Fruit fly (Drosophila melanogaster): ENCODE results near the gene Taf3.

The Taf3 gene

DNA sequence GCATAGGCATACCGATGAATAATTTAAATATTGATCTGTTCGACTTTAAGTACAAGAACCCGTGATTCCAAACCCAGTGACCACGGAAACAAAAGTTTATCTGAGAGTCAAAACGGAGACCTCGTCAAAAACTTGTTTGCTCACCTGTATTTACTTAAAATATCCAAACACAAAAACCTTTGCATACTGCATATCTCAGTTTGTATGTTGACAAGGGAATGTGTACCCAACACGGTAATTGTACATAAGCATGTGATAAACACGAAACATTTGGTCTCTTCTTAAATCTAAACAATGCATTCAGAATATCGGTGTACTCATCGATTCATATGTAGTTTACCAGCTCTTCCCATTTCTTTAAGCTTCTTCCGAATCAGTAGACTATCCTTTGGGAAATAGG, 31.1 kb upstream of the Taf3 start (continued):
- TF ChIP-seq CG8388 (GFP tag; optimal IDR thresholded peaks at IDR 0.05): peak; percentile 78
- TF ChIP-seq Chrac-16 (GFP tag; optimal IDR thresholded peaks at IDR 0.05): peak; percentile 33
- TF ChIP-seq Fer3 (tag; optimal IDR thresholded peaks at IDR 0.05): peak; percentile 88
- TF ChIP-seq E2f1 (GFP tag; IDR thresholded peaks at IDR 0.05): no peak; the same call in 1 of the 2 replicates
- TF ChIP-seq ase (GFP tag; IDR thresholded peaks at IDR 0.05): peak; percentile 70; the same call in 1 of the 3 replicates
- TF ChIP-seq D19B (GFP tag; optimal IDR thresholded peaks at IDR 0.05): peak; percentile 52
- TF ChIP-seq cwo (GFP tag; optimal IDR thresholded peaks at IDR 0.05): peak; percentile 73
- TF ChIP-seq CG15514 (GFP tag; optimal IDR thresholded peaks at IDR 0.05): peak; percentile 89
- TF ChIP-seq sob (GFP tag; IDR thresholded peaks at IDR 0.05): no peak; the same call in 1 of the 2 replicates
- peak; percentile 72 for TF ChIP-seq dm (GFP tag; optimal IDR thresholded peaks at IDR 0.05)
- TF ChIP-seq scrt (GFP tag; optimal IDR thresholded peaks at IDR 0.05): peak; percentile 84
- TF ChIP-seq ham (GFP tag; IDR thresholded peaks at IDR 0.05): no peak
- no peak; the same call in 2 of the 3 replicates for TF ChIP-seq croc (GFP tag; conservative IDR thresholded peaks at IDR 0.05)
- peak; percentile 78 for TF ChIP-seq Pdp1 (GFP tag; optimal IDR thresholded peaks at IDR 0.05)
- peak; percentile 92 for TF ChIP-seq Blimp-1 (GFP tag; optimal IDR thresholded peaks at IDR 0.05)
- TF ChIP-seq CG8281 (tag; optimal IDR thresholded peaks at IDR 0.05): peak; percentile 85
- TF ChIP-seq CG30403 (GFP tag; optimal IDR thresholded peaks at IDR 0.05): peak; percentile 62
- TF ChIP-seq crp (GFP tag; optimal IDR thresholded peaks at IDR 0.05): peak in 1 of 2 experiments; percentile 47
- peak; percentile 88 for TF ChIP-seq CG4424 (GFP tag; optimal IDR thresholded peaks at IDR 0.05)
- no peak for TF ChIP-seq CG32772 (GFP tag; IDR thresholded peaks at IDR 0.05)
- TF ChIP-seq Tbp (GFP tag; optimal IDR thresholded peaks at IDR 0.05): no peak
- TF ChIP-seq dan (GFP tag; IDR thresholded peaks at IDR 0.05): no peak
- peak; percentile 100 for TF ChIP-seq fd102C (GFP tag; optimal IDR thresholded peaks at IDR 0.05)
- peak; percentile 85 for TF ChIP-seq D19A (tag; optimal IDR thresholded peaks at IDR 0.05)
- no peak for TF ChIP-seq tna (GFP tag; IDR thresholded peaks at IDR 0.05; ENCODE audit: partially characterized antibody)
- peak; percentile 90 for TF ChIP-seq Bdp1 (GFP tag; optimal IDR thresholded peaks at IDR 0.05)
- peak; percentile 95 for TF ChIP-seq CG12299 (tag; optimal IDR thresholded peaks at IDR 0.05)
- peak; percentile 91 for TF ChIP-seq CG13296 (GFP tag; optimal IDR thresholded peaks at IDR 0.05)
- TF ChIP-seq CG17361 (GFP tag; IDR thresholded peaks at IDR 0.05): peak; percentile 78; the same call in 2 of the 3 replicates
- TF ChIP-seq D (optimal IDR thresholded peaks at IDR 0.05): no peak
- peak; percentile 96 for TF ChIP-seq D (GFP tag; optimal IDR thresholded peaks at IDR 0.05)
- peak; percentile 94 for TF ChIP-seq CG4854 (GFP tag; optimal IDR thresholded peaks at IDR 0.05)
- TF ChIP-seq CG7372 (GFP tag; IDR thresholded peaks at IDR 0.05): no peak; the same call in 1 of the 2 replicates
- peak; percentile 92 for TF ChIP-seq CG31441 (GFP tag; IDR thresholded peaks at IDR 0.05)
- peak; percentile 99 for TF ChIP-seq CG6813 (GFP tag; optimal IDR thresholded peaks at IDR 0.05)
- TF ChIP-seq Mes4 (GFP tag; optimal IDR thresholded peaks at IDR 0.05): peak; percentile 92
- TF ChIP-seq CG2889 (GFP tag; IDR thresholded peaks at IDR 0.05): no peak
- peak; percentile 23; the same call in 1 of the 2 replicates for TF ChIP-seq CG11085 (GFP tag; IDR thresholded peaks at IDR 0.05)
- TF ChIP-seq ci (GFP tag; IDR thresholded peaks at IDR 0.05): peak; percentile 96
- peak; percentile 82 for TF ChIP-seq CG17385 (GFP tag; optimal IDR thresholded peaks at IDR 0.05)
- peak; percentile 87; the same call in 2 of the 3 replicates for TF ChIP-seq CG2199 (GFP tag; IDR thresholded peaks at IDR 0.05)
- peak; percentile 95 for TF ChIP-seq CG17359 (tag; optimal IDR thresholded peaks at IDR 0.05)
- no peak for TF ChIP-seq Taf1 (GFP tag; IDR thresholded peaks at IDR 0.05)
- TF ChIP-seq Neu2 (GFP tag; optimal IDR thresholded peaks at IDR 0.05; ENCODE audit: borderline replicate concordance): peak; percentile 77
- TF ChIP-seq CG18599 (GFP tag; optimal IDR thresholded peaks at IDR 0.05): peak; percentile 93
- TF ChIP-seq Camta (GFP tag; optimal IDR thresholded peaks at IDR 0.05): peak; percentile 95
- TF ChIP-seq CG11504 (tag; optimal IDR thresholded peaks at IDR 0.05): peak; percentile 79
- peak; percentile 89 for TF ChIP-seq CG11695 (GFP tag; IDR thresholded peaks at IDR 0.05)
- peak; percentile 88 for TF ChIP-seq CG12942 (GFP tag; optimal IDR thresholded peaks at IDR 0.05)
- TF ChIP-seq CG8765 (GFP tag; IDR thresholded peaks at IDR 0.05): no peak
